Worm (Caenorhabditis elegans): ENCODE results near the gene T09A5.4.

The T09A5.4 gene

ce11 chrII:7880373-7880862, 34.4 kb downstream of the T09A5.4 start, which contains the start of gene perm-1 (continued):
- TF ChIP-seq F49E8.2 (tag; optimal IDR thresholded peaks at IDR 0.05; ENCODE audit: insufficient read depth) (peak; percentile 87), rec-8 (tag; optimal IDR thresholded peaks at IDR 0.05) (no peak), lin-35 (GFP tag; optimal IDR thresholded peaks at IDR 0.05) (peak in 1 of 3 experiments; percentile 61), efl-1 (GFP tag; optimal IDR thresholded peaks at IDR 0.05) (peak; percentile 96), ztf-26 (tag; optimal IDR thresholded peaks at IDR 0.05) (no peak)

- TF ChIP-seq ceh-27 (GFP tag; optimal IDR thresholded peaks at IDR 0.05), result peak; percentile 12
- peak in 1 of 3 experiments; percentile 17 for TF ChIP-seq lin-35 (GFP tag; optimal IDR thresholded peaks at IDR 0.05)
- peak; percentile 43; the same call in 1 of the 2 replicates for TF ChIP-seq cebp-1 (GFP tag; IDR thresholded peaks at IDR 0.05)
- TF ChIP-seq cebp-1 (tag; optimal IDR thresholded peaks at IDR 0.05), result peak; percentile 89
- peak; percentile 11 for TF ChIP-seq K12H6.12 (tag; optimal IDR thresholded peaks at IDR 0.05)
- TF ChIP-seq dox-1 (GFP tag; IDR thresholded peaks at IDR 0.05), result no peak
Observed at ce11 chrII:7884898-7885297, 38.9 kb downstream of the T09A5.4 start.

- TF ChIP-seq ztf-3 (GFP tag; optimal IDR thresholded peaks at IDR 0.05), result no peak
- no peak for TF ChIP-seq zim-3 (tag; optimal IDR thresholded peaks at IDR 0.05)
- no peak for TF ChIP-seq sptf-2 (GFP tag; optimal IDR thresholded peaks at IDR 0.05)
- TF ChIP-seq F57A8.1 (GFP tag; optimal IDR thresholded peaks at IDR 0.05), result no peak
- TF ChIP-seq nfyb-1 (GFP tag; IDR thresholded peaks at IDR 0.05), result peak; percentile 41; the same call in 1 of the 2 replicates
- peak; percentile 44 for TF ChIP-seq ceh-27 (GFP tag; optimal IDR thresholded peaks at IDR 0.05)
- TF ChIP-seq lsl-1 (GFP tag; optimal IDR thresholded peaks at IDR 0.05), result no peak
- no peak for TF ChIP-seq F33H1.4 (GFP tag; IDR thresholded peaks at IDR 0.05)
- peak in 1 of 3 experiments; percentile 10 for TF ChIP-seq lin-35 (GFP tag; optimal IDR thresholded peaks at IDR 0.05)
- no peak for TF ChIP-seq nhr-80 (tag; optimal IDR thresholded peaks at IDR 0.05)
- TF ChIP-seq madf-3 (GFP tag; IDR thresholded peaks at IDR 0.05), result no peak
- peak; percentile 25 for TF ChIP-seq attf-5 (GFP tag; optimal IDR thresholded peaks at IDR 0.05)
- no peak for TF ChIP-seq Y53G8AR.9 (GFP tag; conservative IDR thresholded peaks at IDR 0.05)
- no peak for TF ChIP-seq mel-28 (tag; optimal IDR thresholded peaks at IDR 0.05; ENCODE audit: borderline replicate concordance)
- no peak for TF ChIP-seq atf-7 (tag; optimal IDR thresholded peaks at IDR 0.05)
- TF ChIP-seq mes-4 (tag; optimal IDR thresholded peaks at IDR 0.05), result no peak
- no peak for TF ChIP-seq ama-1 (optimal IDR thresholded peaks at IDR 0.05)
- no peak for TF ChIP-seq ama-1 (GFP tag; optimal IDR thresholded peaks at IDR 0.05)
- TF ChIP-seq chd-7 (tag; optimal IDR thresholded peaks at IDR 0.05), result no peak
- no peak for TF ChIP-seq tbp1 (GFP tag; optimal IDR thresholded peaks at IDR 0.05)
- no peak for TF ChIP-seq mxl-1 (tag; optimal IDR thresholded peaks at IDR 0.05)
- no peak for TF ChIP-seq F39B2.1 (GFP tag; IDR thresholded peaks at IDR 0.05)
- peak; percentile 88 for TF ChIP-seq cebp-1 (GFP tag; IDR thresholded peaks at IDR 0.05)
- TF ChIP-seq cebp-1 (tag; optimal IDR thresholded peaks at IDR 0.05), result peak; percentile 96
- no peak for TF ChIP-seq Y67H2A.10 (GFP tag; conservative IDR thresholded peaks at IDR 0.05)
- no peak for TF ChIP-seq egrh-3 (GFP tag; IDR thresholded peaks at IDR 0.05)
- no peak for TF ChIP-seq madf-6 (GFP tag; IDR thresholded peaks at IDR 0.05)
- TF ChIP-seq aptf-3 (GFP tag; IDR thresholded peaks at IDR 0.05), result no peak
- no peak for TF ChIP-seq nhr-120 (GFP tag; IDR thresholded peaks at IDR 0.05)
- TF ChIP-seq K12H6.12 (tag; optimal IDR thresholded peaks at IDR 0.05), result peak; percentile 58
- no peak for TF ChIP-seq ztf-22 (GFP tag; optimal IDR thresholded peaks at IDR 0.05)
- TF ChIP-seq nhr-90 (tag; optimal IDR thresholded peaks at IDR 0.05), result no peak
- no peak for TF ChIP-seq rcor-1 (GFP tag; IDR thresholded peaks at IDR 0.05)
- TF ChIP-seq madf-10 (tag; optimal IDR thresholded peaks at IDR 0.05), result no peak
- TF ChIP-seq ets-4 (GFP tag; optimal IDR thresholded peaks at IDR 0.05), result no peak
- no peak for TF ChIP-seq snpc-1.3 (tag; optimal IDR thresholded peaks at IDR 0.05; ENCODE audit: insufficient read depth)
- TF ChIP-seq Y79H2A.3 (GFP tag; conservative IDR thresholded peaks at IDR 0.05), result no peak
- no peak for TF ChIP-seq B0336.3 (GFP tag; IDR thresholded peaks at IDR 0.05)
- TF ChIP-seq C06A6.2 (GFP tag; conservative IDR thresholded peaks at IDR 0.05), result no peak
- TF ChIP-seq attf-6 (GFP tag; IDR thresholded peaks at IDR 0.05), result no peak
Observed at ce11 chrII:7887295-7887694, 41.3 kb downstream of the T09A5.4 start.

Data from whole organism, young adult.